Fruit fly (Drosophila melanogaster): ENCODE results near the gene 5PtaseI.

5PtaseI gene

DNA sequence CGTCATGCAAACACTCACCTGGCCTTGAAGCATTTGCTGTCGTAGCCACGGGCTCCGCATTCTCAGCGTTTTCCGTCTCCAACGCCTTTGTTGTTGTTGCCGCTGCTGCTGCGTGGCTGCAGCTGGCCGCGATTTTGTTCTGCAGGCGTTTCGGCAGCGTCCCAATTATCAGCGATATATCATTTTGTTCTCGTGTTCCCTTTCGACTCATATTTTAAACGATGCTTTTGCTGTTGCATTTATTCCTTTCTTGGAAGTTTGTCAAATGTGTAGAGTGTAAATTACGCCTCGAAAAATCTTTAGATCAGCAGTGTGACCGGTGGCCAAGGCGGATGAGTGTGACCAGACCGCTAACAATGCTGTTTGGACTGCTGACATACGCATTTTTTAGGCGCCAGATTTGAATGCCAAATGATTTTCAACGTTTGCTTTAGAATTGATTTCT lies 11.8 kb downstream of the 5PtaseI start, which contains the start of gene Smg6:
Gene Smg6, minus strand, starts transcription at position 324 of the 445 bp plus-strand sequence.
- TF ChIP-seq h (optimal IDR thresholded peaks at IDR 0.05) (no peak), Myc (optimal IDR thresholded peaks at IDR 0.05) (no peak), ttk (optimal IDR thresholded peaks at IDR 0.05) (no peak), psq (optimal IDR thresholded peaks at IDR 0.05) (no peak), Sin3A (optimal IDR thresholded peaks at IDR 0.05) (no peak), insv (optimal IDR thresholded peaks at IDR 0.05) (no peak)

DNA sequence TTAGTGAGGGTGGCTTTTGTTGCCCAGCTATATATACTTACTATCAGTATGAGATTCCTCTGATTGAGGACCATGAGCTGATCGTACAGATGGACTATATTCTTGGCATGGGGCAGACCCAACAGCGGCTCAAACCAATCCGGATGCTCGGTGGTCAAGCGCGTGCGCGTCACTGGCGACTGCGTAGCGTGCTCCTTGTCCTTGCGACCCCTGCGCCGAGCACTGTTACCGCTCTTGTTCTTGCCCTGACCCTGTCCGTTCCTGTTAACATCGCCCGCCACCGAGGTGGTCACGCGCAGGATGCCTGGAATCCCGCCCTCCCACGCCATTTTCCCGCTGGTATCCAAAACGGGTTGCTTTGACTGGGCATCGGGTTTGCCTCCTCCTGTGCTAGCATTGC lies 12.3 kb downstream of the 5PtaseI start:
- TF ChIP-seq ttk (optimal IDR thresholded peaks at IDR 0.05): no peak
- TF ChIP-seq Sin3A (optimal IDR thresholded peaks at IDR 0.05): no peak

DNA sequence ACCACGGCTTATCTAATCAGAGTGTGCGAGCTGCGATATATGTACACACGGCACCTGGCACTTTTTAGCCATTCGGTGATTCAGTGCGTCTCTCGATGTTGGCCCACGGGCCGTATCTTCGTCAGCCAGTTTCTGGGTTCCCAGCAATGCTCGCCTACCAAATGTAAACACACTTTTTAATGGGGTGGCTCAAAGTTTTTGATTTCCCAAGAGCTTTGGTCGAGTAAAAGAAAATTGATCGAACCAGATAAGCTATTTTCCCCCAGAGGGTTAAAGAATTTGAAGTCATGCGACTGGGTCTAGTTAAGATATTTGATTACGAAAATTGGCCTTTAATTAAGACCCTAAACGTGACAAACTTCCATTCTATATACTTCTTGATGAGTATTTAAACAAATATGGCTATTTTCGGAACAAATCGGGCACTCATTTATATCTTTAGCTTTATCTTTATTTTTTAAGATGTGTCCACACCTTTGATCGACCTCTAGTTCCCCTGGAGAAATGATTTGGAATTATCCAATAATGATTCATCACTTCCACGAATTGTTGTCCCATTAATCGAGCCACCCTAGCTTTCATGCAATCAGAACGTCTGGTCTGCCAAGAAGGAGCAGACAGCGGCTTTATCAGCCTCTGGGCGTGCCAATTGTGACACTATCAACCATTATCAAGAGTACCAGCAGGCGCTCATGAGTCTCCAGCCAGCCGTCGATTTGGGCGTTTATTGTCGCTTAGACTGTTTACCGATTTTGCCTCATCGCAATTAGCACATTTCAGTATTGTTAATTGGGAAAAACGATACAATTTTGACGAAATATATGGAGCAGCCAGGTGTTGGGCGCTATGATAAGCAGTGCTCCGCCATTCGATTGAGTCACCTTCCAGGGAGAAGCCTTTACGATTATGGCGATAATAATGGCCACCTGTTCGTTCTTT lies 17.4 kb downstream of the 5PtaseI start:
- TF ChIP-seq Sin3A (optimal IDR thresholded peaks at IDR 0.05) (no peak), psq (optimal IDR thresholded peaks at IDR 0.05) (no peak), h (optimal IDR thresholded peaks at IDR 0.05) (no peak), Myc (optimal IDR thresholded peaks at IDR 0.05) (no peak), ttk (optimal IDR thresholded peaks at IDR 0.05) (no peak), insv (optimal IDR thresholded peaks at IDR 0.05) (no peak)

DNA sequence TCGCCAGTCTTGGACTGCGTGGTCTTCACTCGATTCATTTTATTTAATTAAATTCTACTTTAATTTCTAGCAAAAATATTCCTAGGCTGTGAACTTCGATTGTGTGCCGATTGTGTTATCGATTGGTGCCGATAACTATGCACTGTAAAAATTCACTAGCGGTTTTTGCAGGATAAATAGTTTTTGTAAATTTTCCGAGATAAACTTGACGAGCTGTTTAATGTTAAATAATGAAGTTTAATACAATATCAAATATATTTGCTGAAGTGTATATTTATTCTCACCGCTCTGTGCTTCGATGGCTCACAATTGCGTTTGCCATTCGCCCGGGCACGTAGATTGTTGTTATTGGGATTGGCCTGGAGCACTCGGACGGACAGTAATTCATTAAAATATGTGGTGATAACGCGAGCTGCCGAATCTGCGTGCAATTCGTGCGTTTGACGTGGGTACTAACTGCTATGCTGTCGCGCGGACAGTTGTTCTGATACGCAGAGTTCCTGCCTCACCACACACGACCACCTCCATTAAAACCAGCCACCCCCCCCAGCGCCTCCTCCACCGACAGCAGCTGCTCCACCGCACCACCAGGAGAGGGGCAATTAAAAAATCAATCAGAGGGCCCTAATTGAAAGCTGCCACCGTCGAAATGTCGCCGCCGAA lies 19.9 kb downstream of the 5PtaseI start, which contains the start of the genes EMC6 and Hr96:
Gene EMC6, minus strand, starts transcription at position 123 of the 663 bp plus-strand sequence.
Gene Hr96, plus strand, starts transcription at position 341 of the 663 bp plus-strand sequence.
- TF ChIP-seq Sin3A (optimal IDR thresholded peaks at IDR 0.05) (no peak), insv (optimal IDR thresholded peaks at IDR 0.05) (no peak), ttk (optimal IDR thresholded peaks at IDR 0.05) (no peak), Myc (optimal IDR thresholded peaks at IDR 0.05) (no peak), h (optimal IDR thresholded peaks at IDR 0.05) (no peak), psq (optimal IDR thresholded peaks at IDR 0.05) (no peak)

DNA sequence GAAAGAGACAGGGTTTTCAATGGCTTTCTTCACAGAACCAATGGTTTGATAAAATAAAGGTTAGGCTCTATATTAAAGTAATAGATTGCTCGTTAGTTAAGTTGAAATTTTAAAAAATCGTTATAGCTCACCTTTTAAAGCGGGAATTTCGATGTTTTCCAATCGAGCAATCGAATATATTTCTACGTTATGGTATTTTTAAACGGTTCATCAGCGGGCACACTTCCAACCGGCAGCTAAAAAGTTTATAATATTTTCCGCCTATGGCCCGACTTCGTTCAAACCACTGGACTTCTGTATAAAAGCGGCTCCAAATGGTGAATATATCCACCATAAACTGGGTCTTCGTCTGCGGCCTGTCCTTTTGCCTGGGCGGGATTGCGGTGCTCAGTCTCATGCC lies 21.9 kb downstream of the 5PtaseI start, which contains the start of gene beta4GalT7:
Gene beta4GalT7, plus strand, starts transcription at position 201 of the 400 bp plus-strand sequence.
- TF ChIP-seq ttk (optimal IDR thresholded peaks at IDR 0.05) (no peak), psq (optimal IDR thresholded peaks at IDR 0.05) (no peak), Myc (optimal IDR thresholded peaks at IDR 0.05) (no peak)

DNA sequence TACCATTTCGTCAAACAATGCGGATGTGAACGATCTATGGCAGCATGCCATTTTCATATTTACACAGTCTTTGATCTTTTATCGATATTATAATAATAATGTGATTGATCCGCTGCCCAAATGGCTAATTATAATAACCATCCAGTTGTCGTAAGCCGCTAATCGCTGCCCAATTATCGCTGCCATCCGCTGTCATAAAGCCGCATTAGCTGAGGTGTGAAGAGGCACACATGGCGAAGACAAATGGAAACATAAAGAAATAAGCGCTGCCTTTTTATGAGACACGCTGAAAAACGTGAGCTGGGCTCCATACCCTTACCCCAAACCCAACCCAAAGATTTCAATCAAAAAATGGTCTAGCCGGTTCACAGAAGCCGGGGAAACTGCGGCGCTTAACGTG lies 32.9 kb downstream of the 5PtaseI start:
- TF ChIP-seq psq (optimal IDR thresholded peaks at IDR 0.05) (no peak), Myc (optimal IDR thresholded peaks at IDR 0.05) (no peak), ttk (optimal IDR thresholded peaks at IDR 0.05) (no peak), insv (optimal IDR thresholded peaks at IDR 0.05) (no peak), Sin3A (optimal IDR thresholded peaks at IDR 0.05) (no peak), h (optimal IDR thresholded peaks at IDR 0.05) (no peak)

DNA sequence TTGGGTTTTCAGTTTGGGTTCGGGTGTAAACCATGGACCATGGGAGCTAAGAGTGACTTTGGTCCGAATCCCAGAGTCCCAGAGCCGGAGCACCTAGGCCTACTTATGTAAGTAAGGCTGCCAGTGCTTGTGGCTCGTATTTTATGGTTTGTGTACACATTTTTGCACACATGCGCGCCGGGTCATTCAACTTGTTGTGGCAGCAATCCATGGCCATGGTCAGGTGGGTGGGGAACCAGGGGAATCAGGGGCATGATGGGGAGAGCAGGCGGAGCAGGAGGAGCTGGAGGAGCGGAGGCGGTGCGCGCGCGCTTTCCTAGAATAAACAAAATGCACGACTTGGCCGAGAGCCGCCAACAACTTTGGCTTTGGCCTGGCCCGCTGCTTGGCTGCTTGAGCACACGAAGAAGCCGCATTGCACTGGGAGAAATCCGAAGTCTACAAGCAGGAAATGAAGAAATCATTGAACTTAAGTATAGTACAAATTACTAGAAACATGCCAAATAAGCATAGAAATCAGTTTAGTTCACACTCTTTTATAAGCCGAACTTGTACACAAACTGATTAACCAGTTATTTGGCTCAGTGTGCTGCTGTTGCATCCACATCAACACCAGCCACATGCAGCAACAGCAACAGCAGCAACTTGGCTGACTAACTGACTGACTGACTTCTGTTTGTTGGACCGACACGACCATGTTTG lies 35.1 kb downstream of the 5PtaseI start:
- TF ChIP-seq insv (optimal IDR thresholded peaks at IDR 0.05) (no peak), Myc (optimal IDR thresholded peaks at IDR 0.05) (no peak), h (optimal IDR thresholded peaks at IDR 0.05) (no peak), psq (optimal IDR thresholded peaks at IDR 0.05) (no peak), ttk (optimal IDR thresholded peaks at IDR 0.05) (no peak), Sin3A (optimal IDR thresholded peaks at IDR 0.05) (no peak)

DNA sequence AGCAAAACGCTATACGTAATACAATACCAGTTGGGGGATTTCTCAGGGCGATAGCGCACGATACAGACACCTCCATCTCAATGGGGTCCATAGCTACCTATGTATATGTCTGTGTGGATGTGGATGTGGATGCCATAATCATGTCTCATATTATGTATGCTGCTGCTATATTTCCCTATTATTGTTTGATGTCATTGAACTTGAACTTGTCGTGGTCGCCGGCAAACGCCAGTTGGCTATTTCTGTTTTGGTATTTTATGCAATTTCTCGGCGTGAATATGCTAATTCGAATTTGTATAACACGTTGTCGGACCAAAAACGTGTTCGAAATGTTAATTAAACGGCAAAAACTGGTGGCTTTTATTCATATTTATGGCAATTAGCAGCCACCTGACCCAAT lies 39.2 kb downstream of the 5PtaseI start:
- TF ChIP-seq h (optimal IDR thresholded peaks at IDR 0.05): no peak
- TF ChIP-seq ttk (optimal IDR thresholded peaks at IDR 0.05): no peak
- TF ChIP-seq Sin3A (optimal IDR thresholded peaks at IDR 0.05): no peak
- no peak for TF ChIP-seq Myc (optimal IDR thresholded peaks at IDR 0.05)
- TF ChIP-seq insv (optimal IDR thresholded peaks at IDR 0.05): no peak
- TF ChIP-seq psq (optimal IDR thresholded peaks at IDR 0.05): no peak

DNA sequence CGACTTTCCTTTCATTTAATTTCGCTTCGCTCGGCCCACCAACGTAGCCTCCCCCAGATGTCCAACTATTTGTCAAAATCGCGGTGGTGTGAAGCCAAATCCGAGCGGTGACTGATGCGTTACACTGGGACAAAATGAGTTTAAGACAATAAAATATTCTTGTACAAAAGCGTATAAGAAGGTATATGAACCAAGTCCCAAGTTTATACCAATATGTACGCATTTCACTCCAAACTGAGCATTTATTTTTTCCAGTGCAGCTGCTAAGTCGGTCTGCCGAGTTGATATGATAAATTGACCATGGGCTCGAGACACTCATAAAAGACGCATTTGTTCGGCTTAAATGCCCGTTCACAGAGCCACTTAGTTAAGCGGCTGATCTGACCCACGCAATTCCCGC lies 40.2 kb downstream of the 5PtaseI start:
- TF ChIP-seq h (optimal IDR thresholded peaks at IDR 0.05) (no peak), ttk (optimal IDR thresholded peaks at IDR 0.05) (no peak), Myc (optimal IDR thresholded peaks at IDR 0.05) (no peak), insv (optimal IDR thresholded peaks at IDR 0.05) (no peak), psq (optimal IDR thresholded peaks at IDR 0.05) (no peak), Sin3A (optimal IDR thresholded peaks at IDR 0.05) (no peak)

DNA sequence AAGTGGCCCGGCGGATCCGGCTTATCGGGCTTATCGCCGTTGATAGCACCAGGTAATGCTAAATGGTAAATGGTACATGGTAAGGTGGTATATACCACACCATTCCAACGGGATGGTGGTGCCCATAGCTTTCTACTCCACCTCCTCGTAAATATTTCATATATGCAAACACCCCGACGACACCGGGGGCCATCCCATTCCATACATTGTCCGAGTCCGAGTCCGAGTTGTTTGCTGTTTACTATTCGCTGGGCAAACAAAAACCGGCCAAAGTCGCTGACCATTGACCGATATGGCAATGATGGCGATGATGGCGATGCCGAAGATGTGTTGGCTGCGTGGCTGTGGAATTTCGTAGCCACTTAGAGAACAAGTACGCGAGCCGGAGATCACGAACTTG lies 40.9 kb downstream of the 5PtaseI start:
- TF ChIP-seq ttk (optimal IDR thresholded peaks at IDR 0.05) (no peak), Sin3A (optimal IDR thresholded peaks at IDR 0.05) (no peak), h (optimal IDR thresholded peaks at IDR 0.05) (no peak), psq (optimal IDR thresholded peaks at IDR 0.05) (no peak), Myc (optimal IDR thresholded peaks at IDR 0.05) (no peak), insv (optimal IDR thresholded peaks at IDR 0.05) (no peak)

DNA sequence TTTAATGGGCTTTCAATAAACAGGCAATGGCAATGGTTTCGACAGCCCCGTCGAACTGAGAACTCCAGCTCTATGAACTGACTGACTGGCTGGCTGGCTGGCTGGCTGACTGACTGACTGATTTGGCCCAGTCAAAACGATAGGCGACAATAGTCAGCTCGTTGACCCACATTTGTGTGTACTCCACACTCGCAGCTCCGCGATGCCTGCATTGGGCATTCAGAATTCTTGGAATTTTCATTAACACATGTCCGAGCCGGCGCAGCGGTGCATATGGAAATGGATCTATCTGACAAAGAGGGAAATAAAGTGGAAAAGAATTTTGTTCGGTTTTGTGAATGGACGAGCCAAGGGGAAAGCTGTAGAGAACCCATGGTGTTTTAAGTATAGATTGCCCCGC lies 42.7 kb downstream of the 5PtaseI start:
- TF ChIP-seq h (optimal IDR thresholded peaks at IDR 0.05): no peak

DNA sequence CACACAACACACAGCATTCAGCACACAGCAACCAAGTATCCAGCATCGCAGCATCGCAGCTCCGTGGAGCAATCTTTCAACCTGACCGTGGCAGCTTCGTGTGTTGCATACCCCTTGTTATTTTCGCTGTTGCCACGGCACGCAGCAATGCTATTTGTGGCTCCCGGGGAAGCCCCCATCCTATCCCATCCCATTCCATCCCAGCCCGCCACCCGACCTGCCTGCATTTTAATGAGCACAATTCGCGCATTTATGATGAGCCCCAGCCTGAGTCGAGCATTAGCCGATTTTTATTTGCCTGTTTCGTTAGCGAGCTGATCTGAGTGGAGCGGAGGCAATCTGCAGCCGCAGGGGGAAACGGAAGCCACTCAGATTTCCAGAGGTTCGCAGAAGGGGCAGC lies 45.4 kb downstream of the 5PtaseI start:
- TF ChIP-seq Sin3A (optimal IDR thresholded peaks at IDR 0.05) (no peak), psq (optimal IDR thresholded peaks at IDR 0.05) (no peak), Myc (optimal IDR thresholded peaks at IDR 0.05) (no peak), insv (optimal IDR thresholded peaks at IDR 0.05) (no peak), ttk (optimal IDR thresholded peaks at IDR 0.05) (no peak), h (optimal IDR thresholded peaks at IDR 0.05) (no peak)

Measured in Kc167 (cell line).